Fruit fly (Drosophila melanogaster) whole organism, embryonic: Measurements from ENCODE around the gene Gdi.

ENCODE experiments used
- Atf-2 ChIP-seq: fragments of 200-800 bp; sonication (Bioruptor generic); optimal IDR thresholded peaks from 2 replicates; lab custom pipeline; 2016; ENCODE audit warnings: missing biosample characterization, missing genetic modification characterization
- CG10366 ChIP-seq: fragments of 200-800 bp; sonication (Bioruptor generic); IDR thresholded peaks from 2 replicates; pipeline ENCODE4 v1.3.6; 2022; ENCODE audit warnings: missing biosample characterization, missing genetic modification characterization
- CG10543 ChIP-seq: fragments of 200-800 bp; sonication (Bioruptor generic); optimal IDR thresholded peaks from 3 replicates; lab custom pipeline; 2017; ENCODE audit warnings: missing biosample characterization, mild to moderate bottlenecking, missing genetic modification characterization, moderate library complexity
- CG11504 ChIP-seq: fragments of 200-800 bp; sonication (Bioruptor generic); optimal IDR thresholded peaks from 3 replicates; lab custom pipeline; 2019; ENCODE audit warnings: missing biosample characterization, mild to moderate bottlenecking, missing genetic modification characterization, moderate library complexity
- CG11723 ChIP-seq: fragments of 200-800 bp; sonication (Bioruptor generic); optimal IDR thresholded peaks from 2 replicates; lab custom pipeline; 2017; ENCODE audit warnings: missing biosample characterization, mild to moderate bottlenecking, missing genetic modification characterization
- CG13424 ChIP-seq: fragments of 200-800 bp; sonication (Bioruptor generic); optimal IDR thresholded peaks from 2 replicates; lab custom pipeline; 2019; ENCODE audit warnings: missing biosample characterization, mild to moderate bottlenecking, missing genetic modification characterization, moderate library complexity
- CG14014 ChIP-seq: fragments of 200-800 bp; sonication (Bioruptor generic); IDR thresholded peaks from 2 replicates; pipeline ENCODE4 v1.3.6; 2022; ENCODE audit warnings: missing biosample characterization, missing genetic modification characterization
- CG14441 ChIP-seq: fragments of 200-800 bp; sonication (Bioruptor generic); IDR thresholded peaks from 2 replicates; pipeline ENCODE4 v1.3.6; 2022; ENCODE audit warnings: missing biosample characterization, missing genetic modification characterization
- CG15696 ChIP-seq: fragments of 200-800 bp; sonication (Bioruptor generic); optimal IDR thresholded peaks from 2 replicates; lab custom pipeline; 2019; ENCODE audit warnings: missing biosample characterization, mild to moderate bottlenecking, missing genetic modification characterization, moderate library complexity
- CG17829 ChIP-seq: fragments of 200-800 bp; optimal IDR thresholded peaks from 2 replicates; lab custom pipeline; 2019; ENCODE audit warnings: missing biosample characterization, mild to moderate bottlenecking, missing genetic modification characterization, moderate library complexity
- CG18476 ChIP-seq: fragments of 200-800 bp; sonication (Bioruptor generic); optimal IDR thresholded peaks from 2 replicates; lab custom pipeline; 2016; ENCODE audit warnings: missing biosample characterization, mild to moderate bottlenecking, missing genetic modification characterization
- CG18599 ChIP-seq: fragments of 200-800 bp; sonication (Bioruptor generic); optimal IDR thresholded peaks from 3 replicates; lab custom pipeline; 2017; ENCODE audit warnings: missing biosample characterization, missing genetic modification characterization, mild to moderate bottlenecking, moderate library complexity, missing genetic modification reagents
- CG18619 ChIP-seq: fragments of 200-800 bp; sonication (Bioruptor generic); optimal IDR thresholded peaks from 3 replicates; lab custom pipeline; 2017; ENCODE audit warnings: missing biosample characterization, mild to moderate bottlenecking, missing genetic modification characterization
- CG2120 ChIP-seq: fragments of 200-800 bp; sonication (Bioruptor generic); optimal IDR thresholded peaks from 3 replicates; lab custom pipeline; 2016; ENCODE audit warnings: missing biosample characterization, missing genetic modification characterization
- CG2678 ChIP-seq: fragments of 200-800 bp; sonication (Bioruptor generic); optimal IDR thresholded peaks from 3 replicates; lab custom pipeline; 2019; ENCODE audit warnings: missing biosample characterization, mild to moderate bottlenecking, missing genetic modification characterization, moderate library complexity
- CG2712 ChIP-seq: fragments of 200-800 bp; optimal IDR thresholded peaks from 3 replicates; lab custom pipeline; 2019; ENCODE audit warnings: missing biosample characterization, mild to moderate bottlenecking, missing genetic modification characterization, moderate library complexity
- CG34376 ChIP-seq: fragments of 200-800 bp; sonication (Bioruptor generic); optimal IDR thresholded peaks from 2 replicates; lab custom pipeline; 2018; ENCODE audit warnings: missing biosample characterization, mild to moderate bottlenecking, missing genetic modification characterization
- CG6854 ChIP-seq: fragments of 200-800 bp; sonication (Bioruptor generic); optimal IDR thresholded peaks from 3 replicates; lab custom pipeline; 2017; ENCODE audit warnings: missing biosample characterization, mild to moderate bottlenecking, missing genetic modification characterization
- CG7745 ChIP-seq: fragments of 200-800 bp; sonication (Bioruptor generic); optimal IDR thresholded peaks from 2 replicates; lab custom pipeline; 2018; ENCODE audit warnings: missing biosample characterization, mild to moderate bottlenecking, missing genetic modification characterization, moderate library complexity
- CG9932 ChIP-seq: fragments of 200-800 bp; sonication (Bioruptor generic); IDR thresholded peaks from 2 replicates; pipeline ENCODE4 v1.3.6; 2022; ENCODE audit warnings: missing biosample characterization, missing genetic modification characterization
- Chrac-16 ChIP-seq: fragments of 200-800 bp; sonication (Bioruptor generic); optimal IDR thresholded peaks from 3 replicates; lab custom pipeline; 2016; ENCODE audit warnings: missing biosample characterization, missing genetic modification characterization
- D19B ChIP-seq: fragments of 200-800 bp; sonication (Bioruptor generic); optimal IDR thresholded peaks from 2 replicates; lab custom pipeline; 2017; ENCODE audit warnings: missing biosample characterization, mild to moderate bottlenecking, missing genetic modification characterization
- Dp ChIP-seq: fragments of 200-800 bp; sonication (Bioruptor generic); optimal IDR thresholded peaks from 2 replicates; lab custom pipeline; 2018; ENCODE audit warnings: missing biosample characterization, mild to moderate bottlenecking, missing genetic modification characterization, moderate library complexity
- Elba2 ChIP-seq: fragments of 200-800 bp; sonication (Bioruptor generic); optimal IDR thresholded peaks from 3 replicates; lab custom pipeline; 2016; ENCODE audit warnings: missing biosample characterization, missing genetic modification characterization
- Ets97D ChIP-seq: fragments of 200-800 bp; sonication (Bioruptor generic); optimal IDR thresholded peaks from 3 replicates; lab custom pipeline; 2016; ENCODE audit warnings: missing biosample characterization, missing genetic modification characterization
- GATAe ChIP-seq: fragments of 200-800 bp; sonication (Bioruptor generic); conservative IDR thresholded peaks from 2 replicates; pipeline ENCODE4 v1.3.6; 2022; ENCODE audit warnings: missing biosample characterization, missing genetic modification characterization
- H2.0 ChIP-seq: fragments of 200-800 bp; sonication (Bioruptor generic); IDR thresholded peaks from 2 replicates; pipeline ENCODE4 v1.3.6; 2022; ENCODE audit warnings: missing biosample characterization, missing genetic modification characterization
- HLH3B ChIP-seq: fragments of 200-800 bp; sonication (Bioruptor generic); IDR thresholded peaks from 2 replicates; pipeline ENCODE4 v1.3.6; 2022; ENCODE audit warnings: missing biosample characterization, missing genetic modification characterization
- Hr51 ChIP-seq, 2 experiments: fragments of 200-800 bp; sonication (Bioruptor generic); optimal IDR thresholded peaks; 2 replicates in 1 of 2; 3 replicates in 1 of 2; lab custom pipeline; 2016 to 2018; ENCODE audit warnings: missing biosample characterization in 2 of 2, missing genetic modification characterization in 2 of 2, mild to moderate bottlenecking in 1 of 2, moderate library complexity in 1 of 2
- MTF-1 ChIP-seq: fragments of 200-800 bp; sonication (Bioruptor generic); optimal IDR thresholded peaks from 2 replicates; lab custom pipeline; 2018; ENCODE audit warnings: missing biosample characterization, mild to moderate bottlenecking, missing genetic modification characterization, borderline replicate concordance
- Meics ChIP-seq: fragments of 200-800 bp; sonication (Bioruptor generic); optimal IDR thresholded peaks from 2 replicates; lab custom pipeline; 2017; ENCODE audit warnings: missing biosample characterization, mild to moderate bottlenecking, missing genetic modification characterization
- Nf-YB ChIP-seq: fragments of 200-800 bp; sonication (Bioruptor generic); optimal IDR thresholded peaks from 3 replicates; lab custom pipeline; 2019; ENCODE audit warnings: missing biosample characterization, mild to moderate bottlenecking, missing genetic modification characterization, moderate library complexity
- Pdp1 ChIP-seq, 2 experiments: fragments of 200-800 bp; sonication (Bioruptor generic); optimal IDR thresholded peaks; 3 replicates each; lab custom pipeline; 2016; ENCODE audit warnings: missing biosample characterization in 2 of 2, missing genetic modification characterization in 2 of 2, mild to moderate bottlenecking in 1 of 2, moderate library complexity in 1 of 2
- Rfx ChIP-seq: fragments of 200-800 bp; sonication (Bioruptor generic); IDR thresholded peaks from 2 replicates; pipeline ENCODE4 v1.3.6; 2022; ENCODE audit warnings: missing biosample characterization, missing genetic modification characterization
- Rx ChIP-seq: fragments of 200-800 bp; sonication (Bioruptor generic); IDR thresholded peaks from 2 replicates; pipeline ENCODE4 v1.3.6; 2022; ENCODE audit warnings: missing biosample characterization, missing genetic modification characterization
- Sox100B ChIP-seq: fragments of 200-800 bp; sonication (Bioruptor generic); optimal IDR thresholded peaks from 3 replicates; lab custom pipeline; 2018; ENCODE audit warnings: missing biosample characterization, mild to moderate bottlenecking, missing genetic modification characterization
- Stat92E ChIP-seq, 3 experiments: fragments of >200 bp in 2 of 3; fragments of 200-800 bp in 1 of 3; sonication (Bioruptor generic) in 1 of 3; optimal IDR thresholded peaks; 2 replicates each; lab custom pipeline; 2017 to 2019; ENCODE audit warnings: missing biosample characterization in 3 of 3, missing genetic modification characterization in 3 of 3, mild to moderate bottlenecking in 1 of 3, moderate library complexity in 1 of 3
- al ChIP-seq: fragments of 200-800 bp; sonication (Bioruptor generic); IDR thresholded peaks from 2 replicates; pipeline ENCODE4 v1.3.6; 2022; ENCODE audit warnings: missing biosample characterization, missing genetic modification characterization
- bbx ChIP-seq: fragments of 200-800 bp; sonication (Bioruptor generic); IDR thresholded peaks from 2 replicates; pipeline ENCODE4 v1.3.6; 2022; ENCODE audit warnings: missing biosample characterization, missing genetic modification characterization; ENCODE audit not compliant: partially characterized antibody
- bcd ChIP-seq: fragments of 200-800 bp; sonication (Bioruptor generic); optimal IDR thresholded peaks from 2 replicates; lab custom pipeline; 2017; ENCODE audit warnings: missing biosample characterization, mild to moderate bottlenecking, missing genetic modification characterization
- eve ChIP-seq, 2 experiments: fragments of >200 bp; optimal IDR thresholded peaks; 2 replicates each; lab custom pipeline; 2017; ENCODE audit warnings: missing biosample characterization in 2 of 2, missing genetic modification characterization in 2 of 2
- lilli ChIP-seq: fragments of 200-800 bp; sonication (Bioruptor generic); optimal IDR thresholded peaks from 3 replicates; lab custom pipeline; 2016; ENCODE audit warnings: missing biosample characterization, missing genetic modification characterization
- lmd ChIP-seq: fragments of 200-800 bp; sonication (Bioruptor generic); IDR thresholded peaks from 2 replicates; pipeline ENCODE4 v1.3.6; 2022; ENCODE audit warnings: missing biosample characterization, missing genetic modification characterization
- org-1 ChIP-seq: fragments of 200-800 bp; sonication (Bioruptor generic); optimal IDR thresholded peaks from 2 replicates; lab custom pipeline; 2017; ENCODE audit warnings: missing biosample characterization, missing genetic modification characterization
- pb ChIP-seq: fragments of 200-800 bp; sonication (Bioruptor generic); optimal IDR thresholded peaks from 3 replicates; lab custom pipeline; 2016; ENCODE audit warnings: missing biosample characterization, missing genetic modification characterization
- slbo ChIP-seq: fragments of 200-800 bp; sonication (Bioruptor generic); IDR thresholded peaks from 2 replicates; pipeline ENCODE4 v1.3.6; 2022; ENCODE audit warnings: missing biosample characterization, missing genetic modification characterization
- tgo ChIP-seq: fragments of 200-800 bp; sonication (Bioruptor generic); IDR thresholded peaks from 3 replicates; pipeline ENCODE4 v1.3.6; 2022; ENCODE audit warnings: missing biosample characterization, missing genetic modification characterization

Gdi gene

dm6 chr2L:9493375-9494263, 1.1 kb downstream of the Gdi start (continued):
- TF ChIP-seq Nf-YB, result peak; percentile 48
- peak; percentile 75 for TF ChIP-seq CG2678
- peak; percentile 21 for TF ChIP-seq CG18476 (GFP tag; lab: Kevin White, UChicago)
- TF ChIP-seq pb (GFP tag; lab: Kevin White, UChicago), result no peak
- peak; percentile 19 for TF ChIP-seq D19B (GFP tag; lab: Kevin White, UChicago)
- peak; percentile 48; the same call in 1 of the 2 replicates for TF ChIP-seq slbo
- TF ChIP-seq CG2120 (GFP tag; lab: Kevin White, UChicago), result peak; percentile 27
- no peak for TF ChIP-seq CG34376 (GFP tag; lab: Kevin White, UChicago)
- 0 out of 2 replicates have a peak, but pooled peaks have one; percentile 15 for TF ChIP-seq H2.0 (GFP tag; lab: Robert Waterston, UW)
- TF ChIP-seq Sox100B (GFP tag; lab: Kevin White, UChicago), result peak; percentile 67
- peak; percentile 59; the same call in 1 of the 2 replicates for TF ChIP-seq lmd
- TF ChIP-seq lilli (GFP tag; lab: Kevin White, UChicago), result peak; percentile 21
- peak; percentile 67 for TF ChIP-seq tgo (GFP tag; lab: Robert Waterston, UW)
- TF ChIP-seq Rfx (GFP tag; lab: Robert Waterston, UW), result peak; percentile 51; the same call in 1 of the 2 replicates
- TF ChIP-seq MTF-1, result no peak
- peak; percentile 53; the same call in 1 of the 2 replicates for TF ChIP-seq HLH3B (GFP tag; lab: Robert Waterston, UW)
- TF ChIP-seq bcd, result peak; percentile 48
- peak in 1 of 2 experiments; percentile 27 for TF ChIP-seq Pdp1 (GFP tag; optimal IDR thresholded peaks at IDR 0.05; lab: Kevin White, UChicago)
- TF ChIP-seq CG10543 (GFP tag; lab: Kevin White, UChicago), result no peak
- peak; percentile 12 for TF ChIP-seq org-1 (GFP tag; lab: Kevin White, UChicago)
- no peak for TF ChIP-seq Dp (GFP tag; lab: Kevin White, UChicago)
- TF ChIP-seq CG2712 (tag; lab: Kevin White, UChicago), result peak; percentile 53
- no peak for TF ChIP-seq Chrac-16 (GFP tag; lab: Kevin White, UChicago)
- no peak for TF ChIP-seq Stat92E (GFP tag; optimal IDR thresholded peaks at IDR 0.05; lab: Kevin White, UChicago)
- no peak for TF ChIP-seq CG7745 (tag; lab: Kevin White, UChicago)
- TF ChIP-seq CG6854 (GFP tag; lab: Kevin White, UChicago), result peak; percentile 42
- TF ChIP-seq CG17829 (tag; lab: Kevin White, UChicago), result peak; percentile 33
- 0 out of 2 replicates have a peak, but pooled peaks have one; percentile 9 for TF ChIP-seq Rx (GFP tag; lab: Robert Waterston, UW)
- TF ChIP-seq CG18619 (GFP tag; lab: Kevin White, UChicago), result peak; percentile 38
- peak; percentile 69 for TF ChIP-seq CG11504 (tag; lab: Kevin White, UChicago)
- TF ChIP-seq CG9932 (GFP tag; lab: Robert Waterston, UW), result 0 out of 2 replicates have a peak, but pooled peaks have one; percentile 27
- TF ChIP-seq CG14014 (GFP tag; lab: Robert Waterston, UW), result 0 out of 2 replicates have a peak, but pooled peaks have one; percentile 16
- TF ChIP-seq Elba2 (GFP tag; lab: Kevin White, UChicago), result peak; percentile 20
- TF ChIP-seq Atf-2 (GFP tag; lab: Kevin White, UChicago), result peak; percentile 15
- peak; percentile 16; the same call in 1 of the 2 replicates for TF ChIP-seq bbx
- peak in 1 of 2 experiments; percentile 63 for TF ChIP-seq Hr51 (GFP tag; optimal IDR thresholded peaks at IDR 0.05; lab: Kevin White, UChicago)
- TF ChIP-seq CG15696 (tag; lab: Kevin White, UChicago), result peak; percentile 6
- peak in 1 of 2 experiments; percentile 89 for TF ChIP-seq eve (GFP tag; optimal IDR thresholded peaks at IDR 0.05; lab: Kevin White, UChicago)
- TF ChIP-seq CG13424 (tag; lab: Kevin White, UChicago), result peak; percentile 29
- peak; percentile 49; the same call in 1 of the 2 replicates for TF ChIP-seq CG10366 (GFP tag; lab: Robert Waterston, UW)
- peak; percentile 44 for TF ChIP-seq Meics (GFP tag; lab: Kevin White, UChicago)
- TF ChIP-seq CG14441 (GFP tag; lab: Robert Waterston, UW), result 0 out of 2 replicates have a peak, but pooled peaks have one; percentile 19
- no peak for TF ChIP-seq Ets97D (GFP tag; lab: Kevin White, UChicago)
- TF ChIP-seq CG18599 (GFP tag; lab: Kevin White, UChicago), result peak; percentile 62
- TF ChIP-seq GATAe (GFP tag; lab: Robert Waterston, UW), result peak; percentile 58
- TF ChIP-seq al, result no peak
- TF ChIP-seq CG11723 (GFP tag; lab: Kevin White, UChicago), result peak; percentile 13
